Fruit fly (Drosophila melanogaster): ENCODE measurements around the gene Dci.

DNA sequence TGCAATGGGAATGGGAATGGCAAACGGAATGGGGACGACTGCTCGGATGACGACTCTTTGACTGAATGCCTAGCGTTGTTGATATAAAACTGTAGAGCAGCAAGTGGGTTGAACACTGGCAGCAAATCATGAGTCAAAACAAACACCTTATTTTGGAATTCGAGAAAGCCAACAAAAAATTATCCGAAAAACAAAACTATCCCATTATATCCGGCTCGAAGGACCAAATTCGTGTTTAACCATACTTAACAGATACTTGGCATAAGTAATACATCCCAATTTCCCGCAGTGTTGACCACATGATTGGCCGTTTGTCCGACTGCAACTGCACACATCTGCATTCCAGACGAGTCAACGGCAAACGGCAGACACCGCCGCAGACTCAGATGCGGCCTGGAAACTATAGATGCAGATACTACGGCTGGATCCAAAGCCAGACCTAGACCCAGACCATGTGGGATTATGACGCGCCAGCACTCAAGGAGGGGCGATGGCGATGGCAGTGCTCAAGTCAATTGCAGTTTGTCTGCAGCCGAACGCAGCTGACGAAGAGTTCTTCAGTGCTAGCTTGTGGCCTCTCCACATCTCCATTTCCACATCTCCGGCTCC is 37.8 kb upstream of the Dci start:
- TF ChIP-seq CG17806 (tag; optimal IDR thresholded peaks at IDR 0.05) (peak; percentile 93), CG8159 (tag; optimal IDR thresholded peaks at IDR 0.05) (peak; percentile 90), CG12605 (GFP tag; IDR thresholded peaks at IDR 0.05) (peak; percentile 92), CG9948 (tag; optimal IDR thresholded peaks at IDR 0.05) (peak; percentile 92), CG15710 (tag; optimal IDR thresholded peaks at IDR 0.05) (peak; percentile 88), Snoo (tag; optimal IDR thresholded peaks at IDR 0.05) (no peak), D1 (tag; optimal IDR thresholded peaks at IDR 0.05) (peak; percentile 77)
